Fruit fly (Drosophila melanogaster) Kc167 (cell line): ENCODE measurements around the gene CG44142.

Source experiments
- Myc ChIP-seq: fragments of >200 bp; optimal IDR thresholded peaks from 2 replicates; lab custom pipeline; 2017; ENCODE audit warnings: missing external identifiers
- Sin3A ChIP-seq: fragments of >200 bp; optimal IDR thresholded peaks from 2 replicates; lab custom pipeline; 2018; ENCODE audit warnings: missing external identifiers
- h ChIP-seq: fragments of >200 bp; optimal IDR thresholded peaks from 3 replicates; lab custom pipeline; 2018; ENCODE audit warnings: missing external identifiers
- insv ChIP-seq: fragments of >200 bp; optimal IDR thresholded peaks from 3 replicates; lab custom pipeline; 2018; ENCODE audit warnings: missing external identifiers
- psq ChIP-seq: fragments of >200 bp; optimal IDR thresholded peaks from 2 replicates; lab custom pipeline; 2017; ENCODE audit warnings: missing external identifiers
- ttk ChIP-seq: sonication (Bioruptor generic); optimal IDR thresholded peaks from 2 replicates; lab custom pipeline; 2017; ENCODE audit warnings: missing external identifiers

The CG44142 gene

dm6 chr3R:13275473-13275872 lies 37.5 kb downstream of the CG44142 start:
- no peak for TF ChIP-seq h (lab: Kevin White, UChicago)
- TF ChIP-seq Sin3A: no peak
- no peak for TF ChIP-seq ttk (lab: Kevin White, UChicago)
- no peak for TF ChIP-seq Myc (lab: Kevin White, UChicago)
- no peak for TF ChIP-seq psq (lab: Kevin White, UChicago)
- no peak for TF ChIP-seq insv (lab: Kevin White, UChicago)

- TF ChIP-seq h (lab: Kevin White, UChicago): no peak
- no peak for TF ChIP-seq insv (lab: Kevin White, UChicago)
- no peak for TF ChIP-seq ttk (lab: Kevin White, UChicago)
- TF ChIP-seq Myc (lab: Kevin White, UChicago): no peak
- no peak for TF ChIP-seq psq (lab: Kevin White, UChicago)
- TF ChIP-seq Sin3A: no peak
These were observed 38.7 kb downstream of the CG44142 start for dm6 chr3R:13274257-13274796.

- TF ChIP-seq insv (lab: Kevin White, UChicago) (no peak), h (lab: Kevin White, UChicago) (no peak)
These were observed 39.5 kb downstream of the CG44142 start for dm6 chr3R:13273462-13273861.

- TF ChIP-seq ttk (lab: Kevin White, UChicago) (no peak), insv (lab: Kevin White, UChicago) (no peak), h (lab: Kevin White, UChicago) (no peak), Sin3A (no peak), psq (lab: Kevin White, UChicago) (no peak), Myc (lab: Kevin White, UChicago) (no peak)
These were observed 41.2 kb downstream of the CG44142 start, which contains the start of gene TBC1D5 for dm6 chr3R:13271758-13272157. Gene TBC1D5 (minus strand): TSS chr3R:13272011.

dm6 chr3R:13270648-13271047 lies 42.3 kb downstream of the CG44142 start:
- TF ChIP-seq h (lab: Kevin White, UChicago) (no peak), Sin3A (no peak), ttk (lab: Kevin White, UChicago) (no peak), psq (lab: Kevin White, UChicago) (no peak), insv (lab: Kevin White, UChicago) (no peak), Myc (lab: Kevin White, UChicago) (no peak)

dm6 chr3R:13264061-13264661 lies 48.8 kb downstream of the CG44142 start, which contains the start of gene Ravus:
Gene Ravus (minus strand): TSS chr3R:13264061.
- TF ChIP-seq insv (lab: Kevin White, UChicago): no peak
- no peak for TF ChIP-seq ttk (lab: Kevin White, UChicago)
- TF ChIP-seq h (lab: Kevin White, UChicago): no peak
- TF ChIP-seq Sin3A: no peak
- no peak for TF ChIP-seq psq (lab: Kevin White, UChicago)
